Worm (Caenorhabditis elegans): ENCODE results near the gene F54F7.3.

The F54F7.3 gene

ce11 chrX:11850082-11850481 lies at the start of gene F54F7.3:
F54F7.3 (minus strand) TSS chrX:11850182.
- no peak for TF ChIP-seq aly-1 (tag; optimal IDR thresholded peaks at IDR 0.05)
- no peak for TF ChIP-seq hmg-4 (GFP tag; optimal IDR thresholded peaks at IDR 0.05)
- TF ChIP-seq ceh-36 (tag; optimal IDR thresholded peaks at IDR 0.05), result no peak
- no peak for TF ChIP-seq B0310.2 (tag; optimal IDR thresholded peaks at IDR 0.05)
- no peak for TF ChIP-seq ets-7 (tag; optimal IDR thresholded peaks at IDR 0.05)
- no peak for TF ChIP-seq hnd-1 (tag; optimal IDR thresholded peaks at IDR 0.05)
- no peak for TF ChIP-seq F13C5.2 (tag; optimal IDR thresholded peaks at IDR 0.05)
- TF ChIP-seq sea-1 (GFP tag; conservative IDR thresholded peaks at IDR 0.05), result no peak
- TF ChIP-seq ama-1 (optimal IDR thresholded peaks at IDR 0.05), result no peak
- TF ChIP-seq hmbx-1 (tag; optimal IDR thresholded peaks at IDR 0.05), result no peak
- TF ChIP-seq tra-4 (tag; optimal IDR thresholded peaks at IDR 0.05), result no peak

ce11 chrX:11899031-11899430 lies 49.0 kb upstream of the F54F7.3 start:
- TF ChIP-seq ama-1 (optimal IDR thresholded peaks at IDR 0.05), result no peak

ce11 chrX:11898040-11898439 lies 48.1 kb upstream of the F54F7.3 start, which contains the start of gene Y62H9A.9:
Y62H9A.9 (minus strand) TSS chrX:11898140.
- no peak for TF ChIP-seq hmbx-1 (tag; optimal IDR thresholded peaks at IDR 0.05)
- TF ChIP-seq F13C5.2 (tag; optimal IDR thresholded peaks at IDR 0.05), result no peak
- no peak for TF ChIP-seq tbx-37 (GFP tag; conservative IDR thresholded peaks at IDR 0.05)
- TF ChIP-seq ceh-36 (tag; optimal IDR thresholded peaks at IDR 0.05), result no peak
- no peak for TF ChIP-seq hmg-4 (GFP tag; optimal IDR thresholded peaks at IDR 0.05)
- no peak for TF ChIP-seq scrt-1 (GFP tag; IDR thresholded peaks at IDR 0.05)

ce11 chrX:11896708-11897107 lies 46.7 kb upstream of the F54F7.3 start:
- TF ChIP-seq aly-1 (tag; optimal IDR thresholded peaks at IDR 0.05) (no peak), tbx-37 (GFP tag; conservative IDR thresholded peaks at IDR 0.05) (no peak), B0310.2 (tag; optimal IDR thresholded peaks at IDR 0.05) (no peak), hmg-4 (GFP tag; optimal IDR thresholded peaks at IDR 0.05) (no peak), tra-4 (tag; optimal IDR thresholded peaks at IDR 0.05) (no peak), F13C5.2 (tag; optimal IDR thresholded peaks at IDR 0.05) (no peak), hnd-1 (tag; optimal IDR thresholded peaks at IDR 0.05) (no peak), scrt-1 (GFP tag; IDR thresholded peaks at IDR 0.05) (no peak), ceh-13 (GFP tag; optimal IDR thresholded peaks at IDR 0.05) (no peak), flt-1 (GFP tag; IDR thresholded peaks at IDR 0.05) (no peak), tbx-11 (GFP tag; IDR thresholded peaks at IDR 0.05) (no peak), ama-1 (optimal IDR thresholded peaks at IDR 0.05) (no peak), hmbx-1 (tag; optimal IDR thresholded peaks at IDR 0.05) (no peak), ets-7 (tag; optimal IDR thresholded peaks at IDR 0.05) (no peak)

ce11 chrX:11892328-11892727 lies 42.3 kb upstream of the F54F7.3 start, which contains the start of gene Y62H9A.8:
Y62H9A.8 (minus strand) TSS chrX:11892428.
- TF ChIP-seq tbx-11 (GFP tag; IDR thresholded peaks at IDR 0.05) (no peak), tbx-37 (GFP tag; conservative IDR thresholded peaks at IDR 0.05) (no peak), flt-1 (GFP tag; IDR thresholded peaks at IDR 0.05) (no peak), aly-1 (tag; optimal IDR thresholded peaks at IDR 0.05) (no peak), ceh-36 (tag; optimal IDR thresholded peaks at IDR 0.05) (no peak), hmg-4 (GFP tag; optimal IDR thresholded peaks at IDR 0.05) (no peak), tra-4 (tag; optimal IDR thresholded peaks at IDR 0.05) (no peak), ets-7 (tag; optimal IDR thresholded peaks at IDR 0.05) (no peak), pes-1 (GFP tag; IDR thresholded peaks at IDR 0.05) (no peak), B0310.2 (tag; optimal IDR thresholded peaks at IDR 0.05) (no peak), F13C5.2 (tag; optimal IDR thresholded peaks at IDR 0.05) (no peak), hnd-1 (tag; optimal IDR thresholded peaks at IDR 0.05) (no peak), hmbx-1 (tag; optimal IDR thresholded peaks at IDR 0.05) (no peak), ceh-13 (GFP tag; optimal IDR thresholded peaks at IDR 0.05) (no peak), sea-1 (GFP tag; conservative IDR thresholded peaks at IDR 0.05) (no peak), scrt-1 (GFP tag; IDR thresholded peaks at IDR 0.05) (no peak)

ce11 chrX:11885577-11885976 lies 35.6 kb upstream of the F54F7.3 start, which contains the start of gene Y62H9A.7:
Y62H9A.7 (minus strand) TSS chrX:11885677.
- TF ChIP-seq ets-7 (tag; optimal IDR thresholded peaks at IDR 0.05) (no peak), F13C5.2 (tag; optimal IDR thresholded peaks at IDR 0.05) (no peak), ama-1 (optimal IDR thresholded peaks at IDR 0.05) (no peak), aly-1 (tag; optimal IDR thresholded peaks at IDR 0.05) (no peak)

ce11 chrX:11882800-11883199 lies 32.8 kb upstream of the F54F7.3 start, which contains the start of the genes Y62H9A.5 and ule-5:
Y62H9A.5 (minus strand) TSS chrX:11882900.
ule-5 (plus strand) TSS chrX:11883127.
- TF ChIP-seq tbx-37 (GFP tag; conservative IDR thresholded peaks at IDR 0.05) (no peak), ceh-36 (tag; optimal IDR thresholded peaks at IDR 0.05) (no peak), F13C5.2 (tag; optimal IDR thresholded peaks at IDR 0.05) (no peak), hnd-1 (tag; optimal IDR thresholded peaks at IDR 0.05) (no peak), hmg-4 (GFP tag; optimal IDR thresholded peaks at IDR 0.05) (no peak), sea-1 (GFP tag; conservative IDR thresholded peaks at IDR 0.05) (no peak), hmbx-1 (tag; optimal IDR thresholded peaks at IDR 0.05) (no peak)

- TF ChIP-seq tbx-37 (GFP tag; conservative IDR thresholded peaks at IDR 0.05), result no peak
- no peak for TF ChIP-seq tra-4 (tag; optimal IDR thresholded peaks at IDR 0.05)
- TF ChIP-seq ets-7 (tag; optimal IDR thresholded peaks at IDR 0.05), result no peak
- TF ChIP-seq scrt-1 (GFP tag; IDR thresholded peaks at IDR 0.05), result no peak
Measured at ce11 chrX:11879871-11880270, 29.9 kb upstream of the F54F7.3 start, which contains the start of the genes Y62H9A.3 and Y62H9A.4. Y62H9A.3 (minus strand) TSS chrX:11879971. Y62H9A.4 (plus strand) TSS chrX:11880126.

- TF ChIP-seq flt-1 (GFP tag; IDR thresholded peaks at IDR 0.05) (no peak), ama-1 (optimal IDR thresholded peaks at IDR 0.05) (no peak), hmbx-1 (tag; optimal IDR thresholded peaks at IDR 0.05) (no peak), hnd-1 (tag; optimal IDR thresholded peaks at IDR 0.05) (no peak), pes-1 (GFP tag; IDR thresholded peaks at IDR 0.05) (no peak), hmg-4 (GFP tag; optimal IDR thresholded peaks at IDR 0.05) (no peak), ceh-36 (tag; optimal IDR thresholded peaks at IDR 0.05) (no peak), scrt-1 (GFP tag; IDR thresholded peaks at IDR 0.05) (no peak), F13C5.2 (tag; optimal IDR thresholded peaks at IDR 0.05) (no peak), ets-7 (tag; optimal IDR thresholded peaks at IDR 0.05) (no peak), B0310.2 (tag; optimal IDR thresholded peaks at IDR 0.05) (no peak), tra-4 (tag; optimal IDR thresholded peaks at IDR 0.05) (no peak), tbx-11 (GFP tag; IDR thresholded peaks at IDR 0.05) (no peak)
Measured at ce11 chrX:11878109-11878508, 28.1 kb upstream of the F54F7.3 start, which contains the start of gene Y62H9A.2. Y62H9A.2 (minus strand) TSS chrX:11878209.
